Fruit fly (Drosophila melanogaster) whole organism, adult: ENCODE results near the gene Jhbp14.

ENCODE experiments used
- CG11617 ChIP-seq: fragments of 200-800 bp; sonication (Bioruptor generic); optimal IDR thresholded peaks from 2 replicates; lab custom pipeline; 2017; ENCODE audit warnings: mild to moderate bottlenecking, missing biosample characterization, missing genetic modification reagents, missing genetic modification characterization
- CG12768 ChIP-seq: fragments of 200-800 bp; sonication (Bioruptor generic); optimal IDR thresholded peaks from 2 replicates; lab custom pipeline; 2017; ENCODE audit warnings: missing biosample characterization, missing genetic modification characterization, mild to moderate bottlenecking, moderate library complexity, missing genetic modification reagents
- CG14711 ChIP-seq: fragments of 200-800 bp; sonication (Bioruptor generic); optimal IDR thresholded peaks from 2 replicates; lab custom pipeline; 2018; ENCODE audit warnings: missing biosample characterization, mild to moderate bottlenecking, missing genetic modification characterization, moderate library complexity
- CG1620 ChIP-seq: fragments of 200-800 bp; sonication (Bioruptor generic); optimal IDR thresholded peaks from 2 replicates; lab custom pipeline; 2016; ENCODE audit warnings: missing biosample characterization, missing genetic modification characterization
- CG33017 ChIP-seq: fragments of 200-800 bp; sonication (Bioruptor generic); optimal IDR thresholded peaks from 2 replicates; lab custom pipeline; 2018; ENCODE audit warnings: missing biosample characterization, mild to moderate bottlenecking, missing genetic modification characterization, moderate library complexity
- CG5204 ChIP-seq: fragments of 200-800 bp; sonication (Bioruptor generic); optimal IDR thresholded peaks from 2 replicates; lab custom pipeline; 2016; ENCODE audit warnings: missing biosample characterization, missing genetic modification characterization
- CG7045 ChIP-seq: fragments of 200-800 bp; sonication (Bioruptor generic); optimal IDR thresholded peaks from 2 replicates; lab custom pipeline; 2017; ENCODE audit warnings: missing biosample characterization, mild to moderate bottlenecking, missing genetic modification characterization
- CG7101 ChIP-seq: fragments of 200-800 bp; sonication (Bioruptor generic); optimal IDR thresholded peaks from 2 replicates; lab custom pipeline; 2018; ENCODE audit warnings: missing biosample characterization, mild to moderate bottlenecking, missing genetic modification characterization, moderate library complexity
- Clk ChIP-seq: fragments of 200-800 bp; sonication (Bioruptor generic); optimal IDR thresholded peaks from 2 replicates; lab custom pipeline; 2017; ENCODE audit warnings: missing biosample characterization, missing genetic modification characterization
- Crg-1 ChIP-seq: fragments of 200-800 bp; sonication (Bioruptor generic); optimal IDR thresholded peaks from 2 replicates; lab custom pipeline; 2016; ENCODE audit warnings: missing biosample characterization, missing genetic modification characterization
- Hr96 ChIP-seq: fragments of 200-800 bp; sonication (Bioruptor generic); optimal IDR thresholded peaks from 2 replicates; lab custom pipeline; 2016; ENCODE audit warnings: missing biosample characterization, missing genetic modification characterization
- Mnt ChIP-seq: fragments of 200-800 bp; sonication (Bioruptor generic); optimal IDR thresholded peaks from 2 replicates; lab custom pipeline; 2016; ENCODE audit warnings: missing biosample characterization, mild to moderate bottlenecking, missing genetic modification characterization
- bab1 ChIP-seq: fragments of 200-800 bp; sonication (Bioruptor generic); optimal IDR thresholded peaks from 3 replicates; lab custom pipeline; 2019; ENCODE audit warnings: missing biosample characterization, mild to moderate bottlenecking, missing genetic modification characterization, moderate library complexity
- cic ChIP-seq: fragments of 200-800 bp; sonication (Bioruptor generic); optimal IDR thresholded peaks from 2 replicates; lab custom pipeline; 2017; ENCODE audit warnings: missing biosample characterization, mild to moderate bottlenecking, missing genetic modification characterization, moderate library complexity
- cnc ChIP-seq, 2 experiments: fragments of >200 bp; optimal IDR thresholded peaks; 2 replicates each; lab custom pipeline; 2017
- kay ChIP-seq: fragments of 200-800 bp; sonication (Bioruptor generic); peaks from one replicate; lab custom pipeline; 2016; ENCODE audit warnings: missing biosample characterization, missing genetic modification characterization, borderline replicate concordance
- ovo ChIP-seq: fragments of 200-800 bp; sonication (Bioruptor generic); optimal IDR thresholded peaks from 2 replicates; lab custom pipeline; 2016; ENCODE audit warnings: missing biosample characterization, missing genetic modification characterization
- pad ChIP-seq: fragments of 200-800 bp; sonication (Bioruptor generic); optimal IDR thresholded peaks from 3 replicates; lab custom pipeline; 2017; ENCODE audit warnings: missing biosample characterization, missing genetic modification characterization, mild to moderate bottlenecking, moderate library complexity, missing genetic modification reagents
- tj ChIP-seq: fragments of 200-800 bp; sonication (Bioruptor generic); optimal IDR thresholded peaks from 3 replicates; lab custom pipeline; 2017; ENCODE audit warnings: missing biosample characterization, mild to moderate bottlenecking, missing genetic modification characterization, moderate library complexity
- toe ChIP-seq: fragments of 200-800 bp; sonication (Bioruptor generic); optimal IDR thresholded peaks from 2 replicates; lab custom pipeline; 2016; ENCODE audit warnings: missing biosample characterization, missing genetic modification characterization

Gene Jhbp14

dm6 chr2L:13225225-13225840 is 11.0 kb upstream of the Jhbp14 start, which contains the start of gene CG15480:
TSS of gene CG15480 (minus strand) at chr2L:13225275.
- TF ChIP-seq CG7101 (tag; lab: Kevin White, UChicago) = no peak
- no peak for TF ChIP-seq kay (GFP tag; lab: Kevin White, UChicago)
- TF ChIP-seq CG5204 (GFP tag; lab: Kevin White, UChicago) = no peak
- TF ChIP-seq cnc (optimal IDR thresholded peaks at IDR 0.05; lab: Kevin White, UChicago) = no peak

- TF ChIP-seq CG14711 (tag; lab: Kevin White, UChicago) = no peak
- no peak for TF ChIP-seq CG11617 (GFP tag; lab: Kevin White, UChicago)
- no peak for TF ChIP-seq CG1620 (GFP tag; lab: Kevin White, UChicago)
- TF ChIP-seq kay (GFP tag; lab: Kevin White, UChicago) = no peak
- no peak for TF ChIP-seq Mnt (GFP tag; lab: Kevin White, UChicago)
- TF ChIP-seq Clk = no peak
- no peak for TF ChIP-seq cnc (optimal IDR thresholded peaks at IDR 0.05; lab: Kevin White, UChicago)
- no peak for TF ChIP-seq tj (GFP tag; lab: Kevin White, UChicago)
- TF ChIP-seq cic = no peak
- no peak for TF ChIP-seq ovo (GFP tag; lab: Kevin White, UChicago)
- TF ChIP-seq CG33017 (tag; lab: Kevin White, UChicago) = no peak
- no peak for TF ChIP-seq bab1
- no peak for TF ChIP-seq CG7101 (tag; lab: Kevin White, UChicago)
- TF ChIP-seq CG7045 = no peak
- TF ChIP-seq Crg-1 (GFP tag; lab: Kevin White, UChicago) = no peak
- no peak for TF ChIP-seq CG5204 (GFP tag; lab: Kevin White, UChicago)
- TF ChIP-seq Hr96 = no peak
- no peak for TF ChIP-seq pad (GFP tag; lab: Kevin White, UChicago)
- no peak for TF ChIP-seq CG12768 (GFP tag; lab: Kevin White, UChicago)
- TF ChIP-seq toe = no peak
Observed at dm6 chr2L:13227242-13227641, 9.1 kb upstream of the Jhbp14 start, which contains the start of gene CG16813. TSS of gene CG16813 (plus strand) at chr2L:13227529.

- TF ChIP-seq CG12768 (GFP tag; lab: Kevin White, UChicago) = no peak
- no peak for TF ChIP-seq CG14711 (tag; lab: Kevin White, UChicago)
- no peak for TF ChIP-seq tj (GFP tag; lab: Kevin White, UChicago)
- TF ChIP-seq CG7101 (tag; lab: Kevin White, UChicago) = no peak
- TF ChIP-seq cnc (optimal IDR thresholded peaks at IDR 0.05; lab: Kevin White, UChicago) = no peak
- TF ChIP-seq bab1 = no peak
- TF ChIP-seq cic = no peak
- TF ChIP-seq Clk = no peak
- no peak for TF ChIP-seq CG33017 (tag; lab: Kevin White, UChicago)
- no peak for TF ChIP-seq CG7045
- no peak for TF ChIP-seq CG11617 (GFP tag; lab: Kevin White, UChicago)
- TF ChIP-seq CG1620 (GFP tag; lab: Kevin White, UChicago) = no peak
- no peak for TF ChIP-seq pad (GFP tag; lab: Kevin White, UChicago)
- no peak for TF ChIP-seq Mnt (GFP tag; lab: Kevin White, UChicago)
- TF ChIP-seq kay (GFP tag; lab: Kevin White, UChicago) = no peak
- no peak for TF ChIP-seq Hr96
- no peak for TF ChIP-seq CG5204 (GFP tag; lab: Kevin White, UChicago)
- no peak for TF ChIP-seq ovo (GFP tag; lab: Kevin White, UChicago)
Observed at dm6 chr2L:13229388-13229882, 6.9 kb upstream of the Jhbp14 start, which contains the start of gene CG16815. TSS of gene CG16815 (plus strand) at chr2L:13229832.

- TF ChIP-seq Crg-1 (GFP tag; lab: Kevin White, UChicago) (no peak), CG11617 (GFP tag; lab: Kevin White, UChicago) (no peak), cnc (optimal IDR thresholded peaks at IDR 0.05; lab: Kevin White, UChicago) (no peak), CG1620 (GFP tag; lab: Kevin White, UChicago) (no peak), pad (GFP tag; lab: Kevin White, UChicago) (no peak), kay (GFP tag; lab: Kevin White, UChicago) (peak; percentile 6), CG14711 (tag; lab: Kevin White, UChicago) (no peak), ovo (GFP tag; lab: Kevin White, UChicago) (no peak)
Observed at dm6 chr2L:13231739-13232138, 4.6 kb upstream of the Jhbp14 start, which contains the start of gene Prosalpha6T. TSS of gene Prosalpha6T (plus strand) at chr2L:13232039.

- TF ChIP-seq CG7101 (tag; lab: Kevin White, UChicago) = no peak
- no peak for TF ChIP-seq bab1
- TF ChIP-seq CG33017 (tag; lab: Kevin White, UChicago) = no peak
- no peak for TF ChIP-seq kay (GFP tag; lab: Kevin White, UChicago)
- TF ChIP-seq tj (GFP tag; lab: Kevin White, UChicago) = no peak
- TF ChIP-seq CG1620 (GFP tag; lab: Kevin White, UChicago) = no peak
- no peak for TF ChIP-seq CG5204 (GFP tag; lab: Kevin White, UChicago)
- TF ChIP-seq Crg-1 (GFP tag; lab: Kevin White, UChicago) = no peak
- TF ChIP-seq CG7045 = no peak
- no peak for TF ChIP-seq Mnt (GFP tag; lab: Kevin White, UChicago)
- TF ChIP-seq cic = no peak
- TF ChIP-seq toe = no peak
- TF ChIP-seq Clk = no peak
- TF ChIP-seq Hr96 = no peak
- TF ChIP-seq cnc (optimal IDR thresholded peaks at IDR 0.05; lab: Kevin White, UChicago) = no peak
- no peak for TF ChIP-seq pad (GFP tag; lab: Kevin White, UChicago)
Observed at dm6 chr2L:13234610-13235489, 1.4 kb upstream of the Jhbp14 start, which contains the start of gene Mabi. TSS of gene Mabi (minus strand) at chr2L:13234660.
